Worm (Caenorhabditis elegans): ENCODE data around the gene skr-6.
"Not testable (repeated sequence)": the region's sequence is repeated elsewhere in the genome, so short reads cannot be mapped to it uniquely, and the experiment has no call there.

Gene skr-6

ce11 chrV:18269885-18270284 lies at the start of gene skr-6:
skr-6 (minus strand) TSS chrV:18269985.
- TF ChIP-seq ceh-24 (tag; optimal IDR thresholded peaks at IDR 0.05) (no peak), ceh-14 (tag; optimal IDR thresholded peaks at IDR 0.05) (no peak), K02D7.2 (tag; optimal IDR thresholded peaks at IDR 0.05) (no peak), C08G9.2 (tag; optimal IDR thresholded peaks at IDR 0.05) (no peak), ref-2 (tag; optimal IDR thresholded peaks at IDR 0.05) (no peak), elt-2 (tag; optimal IDR thresholded peaks at IDR 0.05) (no peak), nfya-1 (tag; optimal IDR thresholded peaks at IDR 0.05) (no peak)

- TF ChIP-seq unc-3 (GFP tag; conservative IDR thresholded peaks at IDR 0.05) (no peak), unc-3 (tag; optimal IDR thresholded peaks at IDR 0.05) (no peak)
Observed at ce11 chrV:18318312-18318711, 48.5 kb upstream of the skr-6 start, which contains the start of gene fbxb-119. fbxb-119 (plus strand) TSS chrV:18318612.

ce11 chrV:18302414-18302813 lies 32.6 kb upstream of the skr-6 start, which contains the start of gene Y51A2A.6:
Y51A2A.6 (plus strand) TSS chrV:18302714.
- TF ChIP-seq fkh-10 (GFP tag; optimal IDR thresholded peaks at IDR 0.05); nhr-232 (tag; optimal IDR thresholded peaks at IDR 0.05); fkh-6 (tag; optimal IDR thresholded peaks at IDR 0.05): not testable (repeated sequence)

- no peak for TF ChIP-seq elt-4 (tag; optimal IDR thresholded peaks at IDR 0.05)
- no peak for TF ChIP-seq unc-42 (tag; optimal IDR thresholded peaks at IDR 0.05)
- no peak for TF ChIP-seq C38D4.7 (GFP tag; optimal IDR thresholded peaks at IDR 0.05)
- no peak for TF ChIP-seq ztf-16 (tag; optimal IDR thresholded peaks at IDR 0.05)
- no peak for TF ChIP-seq Y22D7AL.16 (tag; optimal IDR thresholded peaks at IDR 0.05)
- no peak for TF ChIP-seq pha-2 (tag; optimal IDR thresholded peaks at IDR 0.05)
- TF ChIP-seq sox-2 (GFP tag; IDR thresholded peaks at IDR 0.05): no peak
- TF ChIP-seq pat-9 (tag; optimal IDR thresholded peaks at IDR 0.05): no peak
- TF ChIP-seq ref-2 (tag; optimal IDR thresholded peaks at IDR 0.05): no peak
- no peak for TF ChIP-seq nfya-1 (tag; optimal IDR thresholded peaks at IDR 0.05)
- TF ChIP-seq T23F11.4 (GFP tag; optimal IDR thresholded peaks at IDR 0.05): no peak
- no peak for TF ChIP-seq ceh-31 (tag; optimal IDR thresholded peaks at IDR 0.05)
- no peak for TF ChIP-seq K09A11.1 (tag; optimal IDR thresholded peaks at IDR 0.05; ENCODE audit: insufficient read depth)
- TF ChIP-seq K02D7.2 (tag; optimal IDR thresholded peaks at IDR 0.05): no peak
- no peak for TF ChIP-seq nhr-232 (tag; optimal IDR thresholded peaks at IDR 0.05)
- no peak for TF ChIP-seq lim-6 (tag; optimal IDR thresholded peaks at IDR 0.05)
- no peak for TF ChIP-seq ceh-48 (tag; optimal IDR thresholded peaks at IDR 0.05)
- TF ChIP-seq hlh-6 (tag; optimal IDR thresholded peaks at IDR 0.05): no peak
- no peak for TF ChIP-seq hlh-13 (GFP tag; optimal IDR thresholded peaks at IDR 0.05)
- TF ChIP-seq tbx-2 (tag; optimal IDR thresholded peaks at IDR 0.05): no peak
Observed at ce11 chrV:18299313-18299712, 29.5 kb upstream of the skr-6 start.

- TF ChIP-seq unc-3 (GFP tag; conservative IDR thresholded peaks at IDR 0.05) (no peak), unc-3 (tag; optimal IDR thresholded peaks at IDR 0.05) (no peak)
Observed at ce11 chrV:18298506-18298905, 28.7 kb upstream of the skr-6 start, which contains the start of gene Y51A2A.5. Y51A2A.5 (plus strand) TSS chrV:18298806.

ce11 chrV:18292295-18292694 lies 22.5 kb upstream of the skr-6 start, which contains the start of gene Y51A2A.12:
Y51A2A.12 (plus strand) TSS chrV:18292595.
- TF ChIP-seq sox-2 (GFP tag; IDR thresholded peaks at IDR 0.05) (no peak), pax-1 (tag; optimal IDR thresholded peaks at IDR 0.05) (no peak), gmeb-2 (tag; optimal IDR thresholded peaks at IDR 0.05) (no peak), dve-1 (tag; optimal IDR thresholded peaks at IDR 0.05) (no peak), ref-2 (tag; optimal IDR thresholded peaks at IDR 0.05) (no peak), ceh-14 (tag; optimal IDR thresholded peaks at IDR 0.05) (no peak)
